Fruit fly (Drosophila melanogaster) whole organism, adult: ENCODE measurements around the gene Dup99B.

ENCODE experiments used
- CG11617 ChIP-seq: fragments of 200-800 bp; sonication (Bioruptor generic); optimal IDR thresholded peaks from 2 replicates; lab custom pipeline; 2017; ENCODE audit warnings: mild to moderate bottlenecking, missing biosample characterization, missing genetic modification reagents, missing genetic modification characterization
- CG12768 ChIP-seq: fragments of 200-800 bp; sonication (Bioruptor generic); optimal IDR thresholded peaks from 2 replicates; lab custom pipeline; 2017; ENCODE audit warnings: missing biosample characterization, missing genetic modification characterization, mild to moderate bottlenecking, moderate library complexity, missing genetic modification reagents
- CG14711 ChIP-seq: fragments of 200-800 bp; sonication (Bioruptor generic); optimal IDR thresholded peaks from 2 replicates; lab custom pipeline; 2018; ENCODE audit warnings: missing biosample characterization, mild to moderate bottlenecking, missing genetic modification characterization, moderate library complexity
- CG1620 ChIP-seq: fragments of 200-800 bp; sonication (Bioruptor generic); optimal IDR thresholded peaks from 2 replicates; lab custom pipeline; 2016; ENCODE audit warnings: missing biosample characterization, missing genetic modification characterization
- CG33017 ChIP-seq: fragments of 200-800 bp; sonication (Bioruptor generic); optimal IDR thresholded peaks from 2 replicates; lab custom pipeline; 2018; ENCODE audit warnings: missing biosample characterization, mild to moderate bottlenecking, missing genetic modification characterization, moderate library complexity
- CG5204 ChIP-seq: fragments of 200-800 bp; sonication (Bioruptor generic); optimal IDR thresholded peaks from 2 replicates; lab custom pipeline; 2016; ENCODE audit warnings: missing biosample characterization, missing genetic modification characterization
- CG7045 ChIP-seq: fragments of 200-800 bp; sonication (Bioruptor generic); optimal IDR thresholded peaks from 2 replicates; lab custom pipeline; 2017; ENCODE audit warnings: missing biosample characterization, mild to moderate bottlenecking, missing genetic modification characterization
- CG7101 ChIP-seq: fragments of 200-800 bp; sonication (Bioruptor generic); optimal IDR thresholded peaks from 2 replicates; lab custom pipeline; 2018; ENCODE audit warnings: missing biosample characterization, mild to moderate bottlenecking, missing genetic modification characterization, moderate library complexity
- Clk ChIP-seq: fragments of 200-800 bp; sonication (Bioruptor generic); optimal IDR thresholded peaks from 2 replicates; lab custom pipeline; 2017; ENCODE audit warnings: missing biosample characterization, missing genetic modification characterization
- Crg-1 ChIP-seq: fragments of 200-800 bp; sonication (Bioruptor generic); optimal IDR thresholded peaks from 2 replicates; lab custom pipeline; 2016; ENCODE audit warnings: missing biosample characterization, missing genetic modification characterization
- Hr96 ChIP-seq: fragments of 200-800 bp; sonication (Bioruptor generic); optimal IDR thresholded peaks from 2 replicates; lab custom pipeline; 2016; ENCODE audit warnings: missing biosample characterization, missing genetic modification characterization
- Mnt ChIP-seq: fragments of 200-800 bp; sonication (Bioruptor generic); optimal IDR thresholded peaks from 2 replicates; lab custom pipeline; 2016; ENCODE audit warnings: missing biosample characterization, mild to moderate bottlenecking, missing genetic modification characterization
- bab1 ChIP-seq: fragments of 200-800 bp; sonication (Bioruptor generic); optimal IDR thresholded peaks from 3 replicates; lab custom pipeline; 2019; ENCODE audit warnings: missing biosample characterization, mild to moderate bottlenecking, missing genetic modification characterization, moderate library complexity
- cic ChIP-seq: fragments of 200-800 bp; sonication (Bioruptor generic); optimal IDR thresholded peaks from 2 replicates; lab custom pipeline; 2017; ENCODE audit warnings: missing biosample characterization, mild to moderate bottlenecking, missing genetic modification characterization, moderate library complexity
- cnc ChIP-seq, 2 experiments: fragments of >200 bp; optimal IDR thresholded peaks; 2 replicates each; lab custom pipeline; 2017
- kay ChIP-seq: fragments of 200-800 bp; sonication (Bioruptor generic); peaks from one replicate; lab custom pipeline; 2016; ENCODE audit warnings: missing biosample characterization, missing genetic modification characterization, borderline replicate concordance
- ovo ChIP-seq: fragments of 200-800 bp; sonication (Bioruptor generic); optimal IDR thresholded peaks from 2 replicates; lab custom pipeline; 2016; ENCODE audit warnings: missing biosample characterization, missing genetic modification characterization
- pad ChIP-seq: fragments of 200-800 bp; sonication (Bioruptor generic); optimal IDR thresholded peaks from 3 replicates; lab custom pipeline; 2017; ENCODE audit warnings: missing biosample characterization, missing genetic modification characterization, mild to moderate bottlenecking, moderate library complexity, missing genetic modification reagents
- tj ChIP-seq: fragments of 200-800 bp; sonication (Bioruptor generic); optimal IDR thresholded peaks from 3 replicates; lab custom pipeline; 2017; ENCODE audit warnings: missing biosample characterization, mild to moderate bottlenecking, missing genetic modification characterization, moderate library complexity
- toe ChIP-seq: fragments of 200-800 bp; sonication (Bioruptor generic); optimal IDR thresholded peaks from 2 replicates; lab custom pipeline; 2016; ENCODE audit warnings: missing biosample characterization, missing genetic modification characterization

Gene Dup99B

DNA sequence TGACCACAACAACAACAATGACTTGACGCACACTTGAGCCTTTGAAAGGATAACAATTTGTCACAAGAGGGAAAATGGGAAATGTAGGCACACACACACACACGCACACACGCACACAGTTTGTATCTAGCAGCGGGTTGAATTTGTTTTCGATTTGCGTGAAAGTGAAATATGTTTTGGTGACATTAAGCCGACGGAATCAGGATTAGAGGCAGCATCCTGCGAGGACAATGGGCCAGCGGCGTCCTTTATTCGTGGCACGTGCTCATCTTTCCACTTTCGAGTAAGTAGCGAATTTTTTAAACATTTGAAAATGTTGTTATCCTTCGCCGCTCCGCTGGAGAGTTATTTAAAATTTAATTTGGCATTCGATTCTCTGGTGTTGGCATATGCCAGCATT lies 7.9 kb downstream of the Dup99B start:
- no peak for TF ChIP-seq toe (GFP tag; lab: Kevin White, UChicago)
- no peak for TF ChIP-seq tj
- TF ChIP-seq Mnt (GFP tag; lab: Kevin White, UChicago): no peak
- no peak for TF ChIP-seq Clk
- no peak for TF ChIP-seq CG7101 (tag; lab: Kevin White, UChicago)
- TF ChIP-seq CG7045 (GFP tag; lab: Kevin White, UChicago): no peak
- no peak for TF ChIP-seq CG11617 (GFP tag; lab: Kevin White, UChicago)
- no peak for TF ChIP-seq kay (GFP tag; lab: Kevin White, UChicago)
- no peak for TF ChIP-seq bab1
- TF ChIP-seq CG1620: no peak
- no peak for TF ChIP-seq CG12768 (GFP tag; lab: Kevin White, UChicago)
- no peak for TF ChIP-seq cnc (optimal IDR thresholded peaks at IDR 0.05; lab: Kevin White, UChicago)
- no peak for TF ChIP-seq pad
- no peak for TF ChIP-seq ovo (GFP tag; lab: Kevin White, UChicago)
- TF ChIP-seq CG33017: no peak
- TF ChIP-seq Hr96 (GFP tag; lab: Kevin White, UChicago): no peak
- TF ChIP-seq cic (GFP tag; lab: Kevin White, UChicago): no peak

DNA sequence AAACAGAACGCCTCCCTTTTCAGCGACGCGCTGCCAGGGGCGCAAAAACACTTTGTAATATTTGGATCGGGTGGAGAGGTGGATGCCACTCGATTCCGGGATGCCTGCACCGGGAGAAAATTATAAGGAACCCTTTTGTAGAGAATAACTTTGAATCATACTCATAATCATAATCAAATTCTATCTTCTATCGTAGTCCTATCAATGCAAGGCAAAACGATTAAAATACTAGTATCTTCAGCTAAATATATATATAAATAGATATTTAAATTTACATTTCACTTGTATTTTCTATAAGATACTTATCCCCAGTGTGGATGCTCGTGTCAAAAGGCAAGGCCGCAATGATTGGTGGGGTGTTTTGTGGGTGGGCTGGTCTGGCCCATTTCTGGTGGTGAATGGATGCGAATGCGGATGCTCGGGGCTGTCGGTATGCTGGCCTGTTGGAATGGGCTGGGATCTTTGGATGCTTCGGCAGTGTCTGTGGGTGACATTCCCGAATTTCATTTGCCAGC lies 9.3 kb downstream of the Dup99B start:
- TF ChIP-seq Mnt (GFP tag; lab: Kevin White, UChicago) (no peak), tj (no peak), CG14711 (tag; lab: Kevin White, UChicago) (no peak), CG33017 (no peak), CG5204 (no peak), ovo (GFP tag; lab: Kevin White, UChicago) (no peak), bab1 (no peak), CG12768 (GFP tag; lab: Kevin White, UChicago) (no peak), cnc (optimal IDR thresholded peaks at IDR 0.05; lab: Kevin White, UChicago) (no peak), cic (GFP tag; lab: Kevin White, UChicago) (no peak), Hr96 (GFP tag; lab: Kevin White, UChicago) (no peak)

DNA sequence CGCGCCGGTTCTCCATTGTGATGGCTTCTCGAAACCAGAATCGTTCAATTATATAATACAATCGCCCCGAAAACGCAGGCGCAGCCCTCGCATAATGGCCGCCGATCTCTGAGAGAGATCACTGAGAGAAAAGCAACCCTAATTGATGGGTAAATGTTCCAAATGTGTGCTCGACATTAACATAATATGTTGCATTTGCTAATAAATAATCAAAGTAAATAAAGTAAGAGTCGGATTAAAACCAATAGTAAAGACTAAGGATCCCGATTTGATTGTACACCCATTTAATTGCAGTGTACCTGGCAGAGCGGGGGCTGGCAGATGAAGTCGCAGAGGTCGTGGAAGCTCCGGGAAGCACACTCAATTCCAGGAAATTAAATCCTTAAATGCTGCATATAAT lies 10.6 kb downstream of the Dup99B start:
- no peak for TF ChIP-seq CG7101 (tag; lab: Kevin White, UChicago)
- TF ChIP-seq toe (GFP tag; lab: Kevin White, UChicago): no peak
- no peak for TF ChIP-seq CG14711 (tag; lab: Kevin White, UChicago)
- no peak for TF ChIP-seq kay (GFP tag; lab: Kevin White, UChicago)
- no peak for TF ChIP-seq CG1620

DNA sequence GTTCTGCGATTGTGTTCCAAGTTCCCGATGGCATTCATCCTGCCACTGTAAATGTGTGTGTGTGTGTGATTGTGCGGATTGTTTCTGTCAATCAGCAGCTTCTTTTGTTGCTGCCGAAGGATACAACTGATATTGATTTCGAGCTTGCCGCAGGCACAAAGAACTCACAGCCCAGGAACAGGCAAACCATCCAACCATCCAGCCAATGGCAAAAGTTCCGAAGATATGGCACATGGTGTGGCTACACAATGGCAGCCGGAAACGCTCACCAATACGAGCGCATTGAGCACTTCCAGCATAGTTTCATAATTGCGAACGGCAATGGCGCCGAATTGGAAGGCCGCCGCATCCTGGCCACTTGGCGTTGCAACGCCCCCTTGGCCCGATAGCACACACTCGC lies 13.4 kb downstream of the Dup99B start:
- TF ChIP-seq CG5204 (no peak), CG1620 (no peak), bab1 (no peak), Mnt (GFP tag; lab: Kevin White, UChicago) (no peak), Clk (no peak), Crg-1 (GFP tag; lab: Kevin White, UChicago) (no peak), CG14711 (tag; lab: Kevin White, UChicago) (no peak), CG7045 (GFP tag; lab: Kevin White, UChicago) (no peak)

DNA sequence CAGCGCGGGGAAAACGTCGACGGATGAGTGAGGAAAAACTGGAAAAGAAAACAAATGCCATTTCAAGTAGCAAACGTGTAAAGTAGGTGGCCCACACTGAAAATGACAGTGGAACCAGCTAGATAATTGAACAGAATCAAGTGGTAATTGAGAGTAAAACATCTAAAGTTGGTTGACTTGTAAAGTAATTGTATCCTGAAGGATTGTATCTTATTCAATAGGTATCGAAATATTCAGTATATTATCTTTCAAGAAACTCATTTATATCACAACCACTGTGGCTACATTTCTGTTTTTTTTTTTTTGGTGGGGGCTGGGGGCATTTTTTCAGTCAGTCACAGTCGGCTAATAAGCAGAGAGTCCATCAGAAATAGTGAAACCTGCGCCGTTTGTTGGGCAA lies 16.0 kb downstream of the Dup99B start:
- TF ChIP-seq CG1620: no peak
- TF ChIP-seq tj: no peak
- no peak for TF ChIP-seq CG7101 (tag; lab: Kevin White, UChicago)
- TF ChIP-seq Clk: no peak
- TF ChIP-seq kay (GFP tag; lab: Kevin White, UChicago): no peak
- TF ChIP-seq CG5204: no peak
- no peak for TF ChIP-seq pad

DNA sequence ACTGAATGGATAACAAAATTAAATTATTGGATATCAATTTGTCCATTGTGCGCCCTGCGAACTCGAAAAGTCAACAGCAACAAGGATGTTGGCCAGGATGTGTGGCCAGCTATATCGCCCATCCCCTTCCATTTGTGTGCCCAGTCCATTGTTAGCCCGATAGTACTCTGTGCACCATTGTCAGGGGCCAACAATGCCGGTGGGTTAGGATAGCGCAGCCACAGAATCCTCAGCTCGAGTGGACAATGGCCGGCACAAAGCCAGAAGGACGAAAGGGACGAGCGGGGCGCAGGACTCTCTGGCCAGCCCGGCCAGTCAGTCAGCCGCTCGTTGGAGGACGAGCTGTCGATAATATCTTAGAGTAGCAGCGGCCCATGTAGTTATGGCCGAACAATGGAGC lies 17.3 kb downstream of the Dup99B start:
- no peak for TF ChIP-seq CG12768 (GFP tag; lab: Kevin White, UChicago)
- TF ChIP-seq CG33017: no peak
- TF ChIP-seq toe (GFP tag; lab: Kevin White, UChicago): no peak
- TF ChIP-seq Crg-1 (GFP tag; lab: Kevin White, UChicago): no peak
- no peak for TF ChIP-seq CG7045 (GFP tag; lab: Kevin White, UChicago)
- TF ChIP-seq kay (GFP tag; lab: Kevin White, UChicago): no peak
- TF ChIP-seq CG14711 (tag; lab: Kevin White, UChicago): no peak
- no peak for TF ChIP-seq CG7101 (tag; lab: Kevin White, UChicago)
- TF ChIP-seq bab1: no peak
- no peak for TF ChIP-seq CG5204
- TF ChIP-seq CG11617 (GFP tag; lab: Kevin White, UChicago): no peak
- TF ChIP-seq Hr96 (GFP tag; lab: Kevin White, UChicago): no peak
- no peak for TF ChIP-seq pad

DNA sequence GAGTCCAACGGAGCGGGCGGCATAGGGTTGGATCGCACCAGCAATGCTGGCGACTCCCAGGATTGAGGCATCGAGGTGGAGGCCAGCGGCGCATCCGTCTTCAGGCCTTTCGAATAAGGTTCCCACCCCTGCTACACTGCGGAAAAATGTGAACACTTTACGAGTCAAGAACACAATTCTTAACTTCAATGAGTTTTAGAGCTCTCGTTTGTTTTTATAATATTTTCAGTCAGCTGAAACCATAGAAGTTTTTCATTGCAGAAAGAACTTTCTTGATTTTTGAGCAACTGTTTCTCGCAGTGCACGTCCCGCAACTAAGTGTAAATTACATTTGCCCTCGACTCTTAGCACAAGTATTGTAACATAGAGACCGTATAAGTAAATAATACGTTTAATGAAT lies 18.8 kb downstream of the Dup99B start:
- TF ChIP-seq bab1 (no peak), Crg-1 (GFP tag; lab: Kevin White, UChicago) (no peak), CG1620 (no peak), toe (GFP tag; lab: Kevin White, UChicago) (no peak), CG7045 (GFP tag; lab: Kevin White, UChicago) (no peak), CG7101 (tag; lab: Kevin White, UChicago) (no peak), CG14711 (tag; lab: Kevin White, UChicago) (no peak), Mnt (GFP tag; lab: Kevin White, UChicago) (no peak), CG12768 (GFP tag; lab: Kevin White, UChicago) (no peak), kay (GFP tag; lab: Kevin White, UChicago) (no peak), CG5204 (no peak), tj (no peak), Hr96 (GFP tag; lab: Kevin White, UChicago) (no peak), ovo (GFP tag; lab: Kevin White, UChicago) (no peak), CG33017 (no peak), pad (no peak), cnc (optimal IDR thresholded peaks at IDR 0.05; lab: Kevin White, UChicago) (no peak), Clk (no peak)
